Worm (Caenorhabditis elegans) whole organism, L4/young adult: ENCODE data around the gene D1053.4.

Experiments
- W03F9.2 ChIP-seq: fragments of 150-350 bp; optimal IDR thresholded peaks from 2 replicates; lab custom pipeline; 2014; ENCODE audit warnings: missing biosample characterization, missing genetic modification characterization
- dao-5 ChIP-seq: sonication (generic microtip); optimal IDR thresholded peaks from 2 replicates; lab custom pipeline; 2016; ENCODE audit warnings: missing genotype, missing genetic modification characterization, moderate library complexity, missing compliant biosample characterization
- him-1 ChIP-seq: sonication (generic microtip); optimal IDR thresholded peaks from 2 replicates; lab custom pipeline; 2016; ENCODE audit warnings: missing genotype, missing genetic modification reagents, missing genetic modification characterization, missing compliant biosample characterization

D1053.4 gene

DNA sequence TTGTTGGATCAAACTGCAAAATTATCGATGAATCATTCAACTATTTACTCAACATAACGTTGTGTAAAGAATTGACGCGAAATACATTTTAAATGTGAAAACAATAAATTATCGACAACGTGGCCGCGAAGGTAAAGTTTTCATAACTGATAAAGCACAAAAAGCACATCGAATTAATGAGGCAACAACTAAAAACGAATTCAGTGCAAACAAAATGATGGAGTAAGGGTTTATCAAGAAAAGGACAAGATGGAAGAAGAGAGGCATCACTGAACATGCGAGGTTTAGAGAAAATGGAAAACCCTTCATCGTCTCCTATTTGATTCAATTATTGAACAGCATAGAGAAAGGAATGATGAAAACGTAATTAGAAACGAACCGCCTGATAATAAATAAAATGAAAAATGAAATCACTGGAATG lies at the start of gene D1053.4:
Gene D1053.4, minus strand, starts transcription at position 20 of the 421 bp plus-strand sequence.
- no peak for TF ChIP-seq W03F9.2
- no peak for TF ChIP-seq dao-5 (tag; lab: Kevin White, UChicago)
- TF ChIP-seq him-1 (tag; lab: Kevin White, UChicago), result no peak

DNA sequence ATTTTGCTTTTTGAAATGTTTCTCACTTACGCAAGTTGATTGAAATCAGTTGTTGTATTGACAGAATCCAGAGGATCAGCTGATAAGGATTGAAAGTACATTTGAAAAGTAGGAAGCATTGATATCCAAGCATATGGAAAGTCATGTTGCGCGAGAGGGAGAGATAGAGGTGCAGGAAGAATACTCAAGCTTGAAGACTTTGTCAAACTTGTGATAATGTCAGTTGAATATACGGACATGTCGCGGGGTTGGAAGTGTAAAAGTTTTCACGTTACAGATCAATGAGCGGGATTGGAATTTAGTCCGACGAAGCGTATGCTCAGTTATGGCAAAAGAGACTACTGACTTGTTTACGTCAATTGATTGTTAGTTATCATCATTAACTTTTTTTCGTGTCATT lies 45.7 kb upstream of the D1053.4 start, which contains the start of gene ttx-3:
Gene ttx-3, minus strand, starts transcription at position 101 of the 400 bp plus-strand sequence.
- TF ChIP-seq dao-5 (tag; lab: Kevin White, UChicago) (no peak), him-1 (tag; lab: Kevin White, UChicago) (no peak), W03F9.2 (no peak)

DNA sequence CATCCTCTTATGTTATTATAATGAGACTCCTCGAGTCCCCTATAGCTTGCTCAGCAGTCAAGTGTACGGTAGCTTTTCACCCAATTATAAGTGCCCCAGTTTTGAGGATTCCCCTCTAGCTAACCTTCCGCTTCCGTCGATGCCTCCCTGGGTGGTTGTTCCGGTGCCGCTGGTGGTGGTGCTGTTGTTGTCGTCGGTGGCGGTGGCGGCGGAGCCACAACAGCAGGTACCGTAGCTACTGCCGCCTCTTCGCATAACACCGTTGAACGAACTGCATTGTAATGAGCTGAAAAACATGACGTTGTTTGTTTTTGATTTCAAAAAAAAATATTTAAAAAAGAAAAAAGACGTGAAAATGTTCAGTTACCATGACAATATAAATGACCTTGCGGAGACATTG lies 42.8 kb upstream of the D1053.4 start:
- no peak for TF ChIP-seq him-1 (tag; lab: Kevin White, UChicago)
- TF ChIP-seq W03F9.2, result no peak
- no peak for TF ChIP-seq dao-5 (tag; lab: Kevin White, UChicago)

- TF ChIP-seq him-1 (tag; lab: Kevin White, UChicago) (no peak), W03F9.2 (no peak), dao-5 (tag; lab: Kevin White, UChicago) (no peak)
These were observed 42.3 kb upstream of the D1053.4 start for ce11 chrX:11765860-11766259.

DNA sequence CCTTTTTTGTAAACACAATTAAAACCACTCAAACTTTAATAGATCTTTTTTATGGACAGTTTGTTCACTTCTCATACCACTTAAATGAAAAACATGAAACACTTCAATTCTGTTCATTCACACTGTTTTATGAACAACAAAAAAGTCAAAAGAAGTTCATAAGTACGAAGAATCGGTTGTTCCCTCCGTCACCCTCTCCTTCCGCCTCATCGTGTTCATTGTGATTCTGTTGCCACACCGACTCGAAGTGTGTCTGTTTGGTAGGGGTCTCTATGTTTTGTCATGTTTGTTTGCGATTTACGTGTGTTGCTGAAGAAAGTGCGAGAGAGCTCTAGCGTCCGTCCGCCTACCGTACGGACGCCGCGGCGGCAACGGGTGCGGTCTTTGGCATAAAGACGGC lies 35.2 kb upstream of the D1053.4 start, which contains the start of gene lact-7:
Gene lact-7, plus strand, starts transcription at position 301 of the 400 bp plus-strand sequence.
- TF ChIP-seq dao-5 (tag; lab: Kevin White, UChicago) (no peak), W03F9.2 (no peak), him-1 (tag; lab: Kevin White, UChicago) (no peak)

DNA sequence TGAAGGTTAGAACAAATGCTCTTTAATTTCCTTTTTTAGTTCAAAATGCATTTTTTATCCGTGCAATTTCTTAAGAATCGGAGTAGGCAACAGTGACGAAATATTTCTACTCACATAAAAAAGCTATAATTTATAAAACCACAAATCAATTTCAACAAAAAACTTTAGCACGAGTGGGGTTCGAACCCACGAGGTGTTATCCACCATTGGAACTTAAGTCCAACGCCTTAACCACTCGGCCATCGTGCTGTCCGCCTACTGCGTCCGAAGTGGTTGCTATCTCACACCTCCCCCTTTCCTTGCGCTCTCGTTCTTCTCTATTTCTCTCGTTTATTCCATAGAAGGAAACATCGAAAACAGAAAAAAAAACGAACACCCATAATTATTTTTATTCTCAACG lies 34.1 kb upstream of the D1053.4 start:
- TF ChIP-seq dao-5 (tag; lab: Kevin White, UChicago) (peak; percentile 86), him-1 (tag; lab: Kevin White, UChicago) (peak; percentile 90), W03F9.2 (peak; percentile 48)

DNA sequence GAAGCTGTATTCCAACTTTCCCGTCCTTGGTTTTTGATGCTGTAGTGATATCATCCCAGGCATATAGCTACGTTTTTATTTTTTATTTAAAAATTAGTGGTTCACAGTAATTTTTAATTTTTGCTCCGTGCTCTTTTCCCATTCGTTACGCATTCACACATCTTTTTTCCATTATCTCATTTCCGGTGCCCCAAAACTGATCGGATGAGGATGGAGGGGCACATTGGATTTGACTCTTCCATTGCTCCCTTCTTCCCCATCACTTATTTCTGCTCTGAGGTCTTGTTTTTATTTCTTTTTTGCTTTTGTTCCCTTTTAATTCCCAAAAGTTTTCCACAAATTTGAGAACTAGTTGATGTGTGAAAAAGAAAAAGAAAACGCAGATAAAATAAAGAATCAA lies 29.6 kb upstream of the D1053.4 start:
- TF ChIP-seq W03F9.2 (no peak), dao-5 (tag; lab: Kevin White, UChicago) (no peak), him-1 (tag; lab: Kevin White, UChicago) (no peak)

DNA sequence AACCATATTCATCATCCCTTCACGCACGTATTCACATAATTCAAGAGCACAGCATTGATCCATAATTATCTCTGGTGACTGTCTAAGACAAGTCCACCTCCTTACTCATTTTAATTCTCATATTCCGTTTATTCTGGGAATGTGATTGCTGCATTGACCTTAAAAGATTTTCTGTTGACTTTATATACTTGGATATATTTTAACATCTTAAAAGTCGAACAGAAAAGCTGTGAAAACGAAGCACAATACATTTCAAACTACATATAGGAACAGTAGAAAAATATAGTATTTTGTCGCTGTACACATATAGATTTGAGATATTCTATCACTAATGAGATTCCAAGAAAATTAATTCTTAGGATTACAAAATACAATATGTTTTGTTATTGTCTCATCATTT lies 28.7 kb upstream of the D1053.4 start:
- TF ChIP-seq him-1 (tag; lab: Kevin White, UChicago), result no peak
- TF ChIP-seq dao-5 (tag; lab: Kevin White, UChicago), result no peak
- TF ChIP-seq W03F9.2, result no peak

ce11 chrX:11745821-11746485 lies 22.4 kb upstream of the D1053.4 start, which contains the start of gene C40H5.2:
Gene C40H5.2, plus strand, starts transcription at chrX:11746076.
- no peak for TF ChIP-seq W03F9.2
- no peak for TF ChIP-seq dao-5 (tag; lab: Kevin White, UChicago)
- TF ChIP-seq him-1 (tag; lab: Kevin White, UChicago), result no peak

- TF ChIP-seq W03F9.2, result no peak
- no peak for TF ChIP-seq dao-5 (tag; lab: Kevin White, UChicago)
- TF ChIP-seq him-1 (tag; lab: Kevin White, UChicago), result no peak
These were observed 20.1 kb upstream of the D1053.4 start for ce11 chrX:11743723-11744122.

ce11 chrX:11738602-11739100 lies 15.1 kb upstream of the D1053.4 start, which contains the start of gene nspa-9:
Gene nspa-9, plus strand, starts transcription at chrX:11739050.
- no peak for TF ChIP-seq dao-5 (tag; lab: Kevin White, UChicago)

DNA sequence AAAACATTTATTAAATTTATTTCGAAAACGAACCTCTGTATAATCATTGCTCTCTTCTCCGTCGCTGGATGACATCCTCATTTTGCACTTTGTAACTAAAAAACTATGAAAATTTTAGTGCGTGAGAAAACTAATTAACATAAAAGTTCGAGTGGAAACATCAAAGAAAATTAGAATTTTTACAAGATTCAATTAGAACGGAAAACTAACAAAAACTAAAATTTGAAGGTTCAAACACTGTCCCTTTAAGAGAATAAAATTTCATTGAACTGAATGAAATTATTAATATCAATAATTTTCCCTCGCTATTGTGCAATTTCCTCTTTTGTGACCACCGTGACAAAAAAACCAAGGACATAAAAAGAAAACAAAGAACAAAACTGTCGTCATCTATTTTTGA lies 13.5 kb upstream of the D1053.4 start, which contains the start of gene D1053.3:
Gene D1053.3, minus strand, starts transcription at position 101 of the 400 bp plus-strand sequence.
- TF ChIP-seq W03F9.2 (no peak), him-1 (tag; lab: Kevin White, UChicago) (no peak), dao-5 (tag; lab: Kevin White, UChicago) (no peak)

- TF ChIP-seq him-1 (tag; lab: Kevin White, UChicago), result no peak
- TF ChIP-seq dao-5 (tag; lab: Kevin White, UChicago), result no peak
- TF ChIP-seq W03F9.2, result no peak
These were observed 10.5 kb upstream of the D1053.4 start for ce11 chrX:11734110-11734509.

ce11 chrX:11732752-11733151 lies 9.2 kb upstream of the D1053.4 start:
- TF ChIP-seq W03F9.2 (no peak), him-1 (tag; lab: Kevin White, UChicago) (no peak), dao-5 (tag; lab: Kevin White, UChicago) (no peak)
